Worm (Caenorhabditis elegans) whole organism, mixed stage, embryonic: ENCODE data around the gene F49E8.6.
A peak's percentile ranks its signal among the peaks of the same experiment; 100 is the strongest.

ENCODE experiments used
- M03D4.4 ChIP-seq: sonication (generic microtip); optimal IDR thresholded peaks from 2 replicates; lab custom pipeline; 2017; ENCODE audit warnings: mild to moderate bottlenecking, missing genetic modification characterization, missing compliant biosample characterization
- bed-3 ChIP-seq: fragments of 200-800 bp; sonication (Bioruptor generic); optimal IDR thresholded peaks from 3 replicates; lab custom pipeline; 2018; ENCODE audit warnings: mild to moderate bottlenecking, missing genetic modification characterization, moderate library complexity, missing compliant biosample characterization
- blmp-1 ChIP-seq: fragments of 150-350 bp; optimal IDR thresholded peaks from 2 replicates; lab custom pipeline; 2014; ENCODE audit warnings: missing biosample characterization, missing genetic modification characterization
- ceh-39 ChIP-seq: fragments of 150-350 bp; optimal IDR thresholded peaks from 2 replicates; lab custom pipeline; 2014; ENCODE audit warnings: missing biosample characterization, missing genetic modification characterization
- ceh-43 ChIP-seq: fragments of 200-800 bp; sonication (Bioruptor generic); optimal IDR thresholded peaks from 2 replicates; lab custom pipeline; 2018; ENCODE audit warnings: mild to moderate bottlenecking, missing genetic modification characterization, moderate library complexity, missing compliant biosample characterization
- ceh-83 ChIP-seq: fragments of 200-800 bp; sonication (Bioruptor generic); optimal IDR thresholded peaks from 2 replicates; lab custom pipeline; 2018; ENCODE audit warnings: mild to moderate bottlenecking, missing genetic modification characterization, missing compliant biosample characterization
- ces-1 ChIP-seq: fragments of 150-350 bp; optimal IDR thresholded peaks from 2 replicates; lab custom pipeline; 2014; ENCODE audit warnings: missing biosample characterization, missing genetic modification reagents, missing genetic modification characterization
- cnd-1 ChIP-seq: fragments of 200-800 bp; sonication (Bioruptor generic); optimal IDR thresholded peaks from 2 replicates; lab custom pipeline; 2018; ENCODE audit warnings: mild to moderate bottlenecking, missing genetic modification characterization, missing compliant biosample characterization
- drap-1 ChIP-seq: fragments of 200-800 bp; sonication (Bioruptor generic); optimal IDR thresholded peaks from 3 replicates; lab custom pipeline; 2018; ENCODE audit warnings: mild to moderate bottlenecking, missing genetic modification characterization, missing compliant biosample characterization
- elt-3 ChIP-seq: fragments of 150-350 bp; optimal IDR thresholded peaks from 2 replicates; lab custom pipeline; 2014; ENCODE audit warnings: missing biosample characterization, missing genetic modification characterization
- flh-1 ChIP-seq: fragments of 200-800 bp; sonication (Bioruptor generic); optimal IDR thresholded peaks from 2 replicates; lab custom pipeline; 2018; ENCODE audit warnings: mild to moderate bottlenecking, missing genetic modification characterization, moderate library complexity, missing compliant biosample characterization
- ham-2 ChIP-seq: fragments of 200-800 bp; sonication (Bioruptor generic); optimal IDR thresholded peaks from 2 replicates; lab custom pipeline; 2018; ENCODE audit warnings: mild to moderate bottlenecking, missing genetic modification characterization, missing compliant biosample characterization
- lin-13 ChIP-seq: fragments of 150-350 bp; optimal IDR thresholded peaks from 2 replicates; lab custom pipeline; 2014; ENCODE audit warnings: missing biosample characterization, missing genetic modification characterization
- lin-32 ChIP-seq: fragments of 200-800 bp; sonication (Bioruptor generic); optimal IDR thresholded peaks from 2 replicates; lab custom pipeline; 2018; ENCODE audit warnings: mild to moderate bottlenecking, missing genetic modification characterization, missing compliant biosample characterization
- lsy-2 ChIP-seq: fragments of 150-350 bp; optimal IDR thresholded peaks from 2 replicates; lab custom pipeline; 2014; ENCODE audit warnings: missing biosample characterization, missing genetic modification characterization
- mep-1 ChIP-seq: fragments of 150-350 bp; optimal IDR thresholded peaks from 2 replicates; lab custom pipeline; 2017; ENCODE audit warnings: missing biosample characterization, missing genetic modification reagents, missing genetic modification characterization, inconsistent platforms
- mls-2 ChIP-seq: sonication (generic microtip); optimal IDR thresholded peaks from 2 replicates; lab custom pipeline; 2016; ENCODE audit warnings: mild to moderate bottlenecking, missing genetic modification characterization, moderate library complexity, missing compliant biosample characterization
- nhr-12 ChIP-seq: fragments of 150-350 bp; optimal IDR thresholded peaks from 2 replicates; lab custom pipeline; 2014; ENCODE audit warnings: missing biosample characterization, missing genetic modification characterization
- nhr-2 ChIP-seq: fragments of 150-350 bp; optimal IDR thresholded peaks from 2 replicates; lab custom pipeline; 2014; ENCODE audit warnings: missing biosample characterization, missing genetic modification characterization
- nhr-237 ChIP-seq: fragments of 150-350 bp; optimal IDR thresholded peaks from 2 replicates; lab custom pipeline; 2014; ENCODE audit warnings: missing biosample characterization, missing genetic modification characterization
- nhr-76 ChIP-seq: sonication (generic microtip); optimal IDR thresholded peaks from 2 replicates; lab custom pipeline; 2017; ENCODE audit warnings: missing biosample characterization, missing genetic modification characterization
- sem-2 ChIP-seq: fragments of 200-800 bp; sonication (Bioruptor generic); optimal IDR thresholded peaks from 2 replicates; lab custom pipeline; 2018; ENCODE audit warnings: mild to moderate bottlenecking, missing genetic modification characterization, missing compliant biosample characterization
- snpc-4 ChIP-seq: fragments of 150-350 bp; optimal IDR thresholded peaks from 2 replicates; lab custom pipeline; 2014; ENCODE audit warnings: missing biosample characterization, missing genetic modification characterization
- sptf-1 ChIP-seq: sonication (generic microtip); optimal IDR thresholded peaks from 2 replicates; lab custom pipeline; 2017; ENCODE audit warnings: mild to moderate bottlenecking, missing genetic modification characterization, moderate library complexity, missing compliant biosample characterization
- tbx-8 ChIP-seq: fragments of 200-800 bp; sonication (Bioruptor generic); optimal IDR thresholded peaks from 2 replicates; lab custom pipeline; 2018; ENCODE audit warnings: mild to moderate bottlenecking, missing genetic modification characterization, moderate library complexity, missing compliant biosample characterization
- unc-120 ChIP-seq: sonication (generic microtip); optimal IDR thresholded peaks from 2 replicates; lab custom pipeline; 2017; ENCODE audit warnings: missing genetic modification characterization, missing compliant biosample characterization; ENCODE audit not compliant: poor library complexity, severe bottlenecking
- unc-39 ChIP-seq: fragments of 150-350 bp; optimal IDR thresholded peaks from 2 replicates; lab custom pipeline; 2014; ENCODE audit warnings: missing biosample characterization, missing genetic modification characterization
- unc-62 ChIP-seq: fragments of 150-350 bp; optimal IDR thresholded peaks from 2 replicates; lab custom pipeline; 2014; ENCODE audit warnings: missing biosample characterization, missing genetic modification reagents, missing genetic modification characterization

F49E8.6 gene

ce11 chrIV:7558653-7559052, 4.2 kb upstream of the F49E8.6 start:
- TF ChIP-seq mls-2 (tag; lab: Kevin White, UChicago) (no peak), snpc-4 (tag; lab: Kevin White, UChicago) (no peak), ces-1 (GFP tag; lab: Kevin White, UChicago) (no peak)

ce11 chrIV:7556265-7556866, 1.9 kb upstream of the F49E8.6 start, which contains the start of the genes F49E8.7, F49E8.8 and nprl-2:
Gene F49E8.7, minus strand, starts transcription at chrIV:7556365.
Gene F49E8.8, plus strand, starts transcription at chrIV:7556637.
Gene nprl-2, plus strand, starts transcription at chrIV:7556816.
- TF ChIP-seq ceh-43 (no peak), ceh-39 (tag; lab: Kevin White, UChicago) (no peak), nhr-76 (tag; lab: Kevin White, UChicago) (no peak), lsy-2 (tag; lab: Kevin White, UChicago) (no peak), mep-1 (tag; lab: Kevin White, UChicago) (no peak), ces-1 (GFP tag; lab: Kevin White, UChicago) (no peak), ceh-83 (GFP tag; lab: Kevin White, UChicago) (no peak), lin-13 (tag; lab: Kevin White, UChicago) (no peak), flh-1 (GFP tag; lab: Kevin White, UChicago) (no peak), unc-120 (tag; lab: Kevin White, UChicago) (no peak), bed-3 (GFP tag; lab: Kevin White, UChicago) (no peak), M03D4.4 (tag; lab: Kevin White, UChicago) (no peak), blmp-1 (no peak), lin-32 (GFP tag; lab: Kevin White, UChicago) (no peak), nhr-2 (tag; lab: Kevin White, UChicago) (no peak), unc-62 (GFP tag; lab: Kevin White, UChicago) (no peak), sem-2 (GFP tag; lab: Kevin White, UChicago) (no peak)

ce11 chrIV:7552958-7553553, 1.4 kb downstream of the F49E8.6 start, which contains the start of gene dif-1:
Gene dif-1, minus strand, starts transcription at chrIV:7553008.
- TF ChIP-seq cnd-1 (tag; lab: Kevin White, UChicago) (no peak), nhr-12 (tag; lab: Kevin White, UChicago) (peak; percentile 90), bed-3 (GFP tag; lab: Kevin White, UChicago) (no peak)
- TF ChIP-seq, all 35 proteins: peak for 1

ce11 chrIV:7552100-7552499, 2.4 kb downstream of the F49E8.6 start:
- TF ChIP-seq sem-2 (GFP tag; lab: Kevin White, UChicago), result no peak
- no peak for TF ChIP-seq ceh-83 (GFP tag; lab: Kevin White, UChicago)
- TF ChIP-seq M03D4.4 (tag; lab: Kevin White, UChicago), result no peak
- TF ChIP-seq nhr-2 (tag; lab: Kevin White, UChicago), result no peak
- TF ChIP-seq lsy-2 (tag; lab: Kevin White, UChicago), result no peak
- no peak for TF ChIP-seq drap-1 (GFP tag; lab: Kevin White, UChicago)
- TF ChIP-seq ham-2 (GFP tag; lab: Kevin White, UChicago), result no peak
- TF ChIP-seq cnd-1 (tag; lab: Kevin White, UChicago), result no peak
- TF ChIP-seq ces-1 (GFP tag; lab: Kevin White, UChicago), result no peak
- no peak for TF ChIP-seq snpc-4 (tag; lab: Kevin White, UChicago)
- TF ChIP-seq tbx-8 (GFP tag; lab: Kevin White, UChicago), result no peak
- no peak for TF ChIP-seq mep-1 (tag; lab: Kevin White, UChicago)
- no peak for TF ChIP-seq ceh-39 (tag; lab: Kevin White, UChicago)
- TF ChIP-seq unc-62 (GFP tag; lab: Kevin White, UChicago), result no peak

ce11 chrIV:7551254-7551653, 3.2 kb downstream of the F49E8.6 start:
- TF ChIP-seq nhr-237 (tag; lab: Kevin White, UChicago) (no peak), lin-32 (GFP tag; lab: Kevin White, UChicago) (no peak), drap-1 (GFP tag; lab: Kevin White, UChicago) (no peak), lin-13 (tag; lab: Kevin White, UChicago) (no peak), mep-1 (tag; lab: Kevin White, UChicago) (no peak), nhr-12 (tag; lab: Kevin White, UChicago) (no peak)

- TF ChIP-seq sem-2 (GFP tag; lab: Kevin White, UChicago) (no peak), ceh-83 (GFP tag; lab: Kevin White, UChicago) (no peak), sptf-1 (tag; lab: Kevin White, UChicago) (no peak), unc-120 (tag; lab: Kevin White, UChicago) (no peak), snpc-4 (tag; lab: Kevin White, UChicago) (no peak), elt-3 (no peak), ceh-43 (no peak), unc-62 (GFP tag; lab: Kevin White, UChicago) (no peak), cnd-1 (tag; lab: Kevin White, UChicago) (no peak), lsy-2 (tag; lab: Kevin White, UChicago) (no peak), ces-1 (GFP tag; lab: Kevin White, UChicago) (no peak), lin-13 (tag; lab: Kevin White, UChicago) (no peak), unc-39 (tag; lab: Kevin White, UChicago) (no peak)
Measured at ce11 chrIV:7550445-7550844, 4.0 kb downstream of the F49E8.6 start, which contains the start of gene pam-1. Gene pam-1, minus strand, starts transcription at chrIV:7550812.
